Fruit fly (Drosophila melanogaster) whole organism, adult: ENCODE data around the gene CG14963.
A peak's percentile ranks its signal among the peaks of the same experiment; 100 is the strongest.

ENCODE experiments used
- CG11617 ChIP-seq: fragments of 200-800 bp; sonication (Bioruptor generic); optimal IDR thresholded peaks from 2 replicates; lab custom pipeline; 2017; ENCODE audit warnings: mild to moderate bottlenecking, missing biosample characterization, missing genetic modification reagents, missing genetic modification characterization
- CG12768 ChIP-seq: fragments of 200-800 bp; sonication (Bioruptor generic); optimal IDR thresholded peaks from 2 replicates; lab custom pipeline; 2017; ENCODE audit warnings: missing biosample characterization, missing genetic modification characterization, mild to moderate bottlenecking, moderate library complexity, missing genetic modification reagents
- CG14711 ChIP-seq: fragments of 200-800 bp; sonication (Bioruptor generic); optimal IDR thresholded peaks from 2 replicates; lab custom pipeline; 2018; ENCODE audit warnings: missing biosample characterization, mild to moderate bottlenecking, missing genetic modification characterization, moderate library complexity
- CG1620 ChIP-seq: fragments of 200-800 bp; sonication (Bioruptor generic); optimal IDR thresholded peaks from 2 replicates; lab custom pipeline; 2016; ENCODE audit warnings: missing biosample characterization, missing genetic modification characterization
- CG33017 ChIP-seq: fragments of 200-800 bp; sonication (Bioruptor generic); optimal IDR thresholded peaks from 2 replicates; lab custom pipeline; 2018; ENCODE audit warnings: missing biosample characterization, mild to moderate bottlenecking, missing genetic modification characterization, moderate library complexity
- CG5204 ChIP-seq: fragments of 200-800 bp; sonication (Bioruptor generic); optimal IDR thresholded peaks from 2 replicates; lab custom pipeline; 2016; ENCODE audit warnings: missing biosample characterization, missing genetic modification characterization
- CG7045 ChIP-seq: fragments of 200-800 bp; sonication (Bioruptor generic); optimal IDR thresholded peaks from 2 replicates; lab custom pipeline; 2017; ENCODE audit warnings: missing biosample characterization, mild to moderate bottlenecking, missing genetic modification characterization
- CG7101 ChIP-seq: fragments of 200-800 bp; sonication (Bioruptor generic); optimal IDR thresholded peaks from 2 replicates; lab custom pipeline; 2018; ENCODE audit warnings: missing biosample characterization, mild to moderate bottlenecking, missing genetic modification characterization, moderate library complexity
- Clk ChIP-seq: fragments of 200-800 bp; sonication (Bioruptor generic); optimal IDR thresholded peaks from 2 replicates; lab custom pipeline; 2017; ENCODE audit warnings: missing biosample characterization, missing genetic modification characterization
- Crg-1 ChIP-seq: fragments of 200-800 bp; sonication (Bioruptor generic); optimal IDR thresholded peaks from 2 replicates; lab custom pipeline; 2016; ENCODE audit warnings: missing biosample characterization, missing genetic modification characterization
- Hr96 ChIP-seq: fragments of 200-800 bp; sonication (Bioruptor generic); optimal IDR thresholded peaks from 2 replicates; lab custom pipeline; 2016; ENCODE audit warnings: missing biosample characterization, missing genetic modification characterization
- Mnt ChIP-seq: fragments of 200-800 bp; sonication (Bioruptor generic); optimal IDR thresholded peaks from 2 replicates; lab custom pipeline; 2016; ENCODE audit warnings: missing biosample characterization, mild to moderate bottlenecking, missing genetic modification characterization
- bab1 ChIP-seq: fragments of 200-800 bp; sonication (Bioruptor generic); optimal IDR thresholded peaks from 3 replicates; lab custom pipeline; 2019; ENCODE audit warnings: missing biosample characterization, mild to moderate bottlenecking, missing genetic modification characterization, moderate library complexity
- cic ChIP-seq: fragments of 200-800 bp; sonication (Bioruptor generic); optimal IDR thresholded peaks from 2 replicates; lab custom pipeline; 2017; ENCODE audit warnings: missing biosample characterization, mild to moderate bottlenecking, missing genetic modification characterization, moderate library complexity
- cnc ChIP-seq, 2 experiments: fragments of >200 bp; optimal IDR thresholded peaks; 2 replicates each; lab custom pipeline; 2017
- kay ChIP-seq: fragments of 200-800 bp; sonication (Bioruptor generic); peaks from one replicate; lab custom pipeline; 2016; ENCODE audit warnings: missing biosample characterization, missing genetic modification characterization, borderline replicate concordance
- ovo ChIP-seq: fragments of 200-800 bp; sonication (Bioruptor generic); optimal IDR thresholded peaks from 2 replicates; lab custom pipeline; 2016; ENCODE audit warnings: missing biosample characterization, missing genetic modification characterization
- pad ChIP-seq: fragments of 200-800 bp; sonication (Bioruptor generic); optimal IDR thresholded peaks from 3 replicates; lab custom pipeline; 2017; ENCODE audit warnings: missing biosample characterization, missing genetic modification characterization, mild to moderate bottlenecking, moderate library complexity, missing genetic modification reagents
- tj ChIP-seq: fragments of 200-800 bp; sonication (Bioruptor generic); optimal IDR thresholded peaks from 3 replicates; lab custom pipeline; 2017; ENCODE audit warnings: missing biosample characterization, mild to moderate bottlenecking, missing genetic modification characterization, moderate library complexity
- toe ChIP-seq: fragments of 200-800 bp; sonication (Bioruptor generic); optimal IDR thresholded peaks from 2 replicates; lab custom pipeline; 2016; ENCODE audit warnings: missing biosample characterization, missing genetic modification characterization

CG14963 gene

dm6 chr3L:3164951-3165350 lies 7.4 kb downstream of the CG14963 start, which contains the start of gene CG32280:
Gene CG32280, plus strand, starts transcription at chr3L:3165181.
- TF ChIP-seq CG7045 (GFP tag; lab: Kevin White, UChicago) (no peak), CG1620 (GFP tag; lab: Kevin White, UChicago) (no peak), tj (GFP tag; lab: Kevin White, UChicago) (no peak), CG5204 (GFP tag; lab: Kevin White, UChicago) (no peak), CG12768 (GFP tag; lab: Kevin White, UChicago) (no peak), CG14711 (tag; lab: Kevin White, UChicago) (no peak), kay (GFP tag; lab: Kevin White, UChicago) (no peak), ovo (GFP tag; lab: Kevin White, UChicago) (peak; percentile 39), bab1 (peak; percentile 60), cnc (optimal IDR thresholded peaks at IDR 0.05; lab: Kevin White, UChicago) (no peak), Mnt (GFP tag; lab: Kevin White, UChicago) (peak; percentile 30), pad (GFP tag; lab: Kevin White, UChicago) (no peak), Crg-1 (GFP tag; lab: Kevin White, UChicago) (peak; percentile 57), Hr96 (GFP tag; lab: Kevin White, UChicago) (no peak), CG33017 (tag; lab: Kevin White, UChicago) (no peak), Clk (GFP tag; lab: Kevin White, UChicago) (no peak), toe (GFP tag; lab: Kevin White, UChicago) (no peak), CG11617 (GFP tag; lab: Kevin White, UChicago) (peak; percentile 19), CG7101 (peak; percentile 10), cic (GFP tag; lab: Kevin White, UChicago) (peak; percentile 17)

dm6 chr3L:3162584-3162983 lies 9.8 kb downstream of the CG14963 start:
- no peak for TF ChIP-seq cic (GFP tag; lab: Kevin White, UChicago)
- TF ChIP-seq CG11617 (GFP tag; lab: Kevin White, UChicago), result no peak
- no peak for TF ChIP-seq Hr96 (GFP tag; lab: Kevin White, UChicago)
- TF ChIP-seq cnc (optimal IDR thresholded peaks at IDR 0.05; lab: Kevin White, UChicago), result no peak
- no peak for TF ChIP-seq kay (GFP tag; lab: Kevin White, UChicago)
- TF ChIP-seq CG7045 (GFP tag; lab: Kevin White, UChicago), result no peak
- TF ChIP-seq CG7101, result no peak
- no peak for TF ChIP-seq bab1
- no peak for TF ChIP-seq toe (GFP tag; lab: Kevin White, UChicago)
- no peak for TF ChIP-seq CG1620 (GFP tag; lab: Kevin White, UChicago)
- no peak for TF ChIP-seq CG14711 (tag; lab: Kevin White, UChicago)
- no peak for TF ChIP-seq tj (GFP tag; lab: Kevin White, UChicago)
- TF ChIP-seq CG12768 (GFP tag; lab: Kevin White, UChicago), result no peak
- TF ChIP-seq CG5204 (GFP tag; lab: Kevin White, UChicago), result no peak

- TF ChIP-seq CG14711 (tag; lab: Kevin White, UChicago) (no peak), pad (GFP tag; lab: Kevin White, UChicago) (no peak), cic (GFP tag; lab: Kevin White, UChicago) (no peak), CG7045 (GFP tag; lab: Kevin White, UChicago) (no peak), CG11617 (GFP tag; lab: Kevin White, UChicago) (no peak), ovo (GFP tag; lab: Kevin White, UChicago) (no peak), tj (GFP tag; lab: Kevin White, UChicago) (no peak), Clk (GFP tag; lab: Kevin White, UChicago) (no peak), CG1620 (GFP tag; lab: Kevin White, UChicago) (no peak), bab1 (no peak), Mnt (GFP tag; lab: Kevin White, UChicago) (no peak)
Measured at dm6 chr3L:3161968-3162367, 10.4 kb downstream of the CG14963 start, which contains the start of gene rasp. Gene rasp, plus strand, starts transcription at chr3L:3162180.

dm6 chr3L:3159309-3160194 lies 12.8 kb downstream of the CG14963 start, which contains the start of the genes ND-30 and CG15812:
Gene ND-30, minus strand, starts transcription at chr3L:3159578.
Gene CG15812, plus strand, starts transcription at chr3L:3159991.
- no peak for TF ChIP-seq CG12768 (GFP tag; lab: Kevin White, UChicago)
- TF ChIP-seq CG11617 (GFP tag; lab: Kevin White, UChicago), result peak; percentile 53
- peak; percentile 29 for TF ChIP-seq CG1620 (GFP tag; lab: Kevin White, UChicago)
- TF ChIP-seq CG14711 (tag; lab: Kevin White, UChicago), result peak; percentile 94
- no peak for TF ChIP-seq CG7045 (GFP tag; lab: Kevin White, UChicago)
- no peak for TF ChIP-seq Clk (GFP tag; lab: Kevin White, UChicago)
- TF ChIP-seq tj (GFP tag; lab: Kevin White, UChicago), result peak; percentile 15
- no peak for TF ChIP-seq bab1
- peak; percentile 34 for TF ChIP-seq CG7101
- no peak for TF ChIP-seq Hr96 (GFP tag; lab: Kevin White, UChicago)
- TF ChIP-seq toe (GFP tag; lab: Kevin White, UChicago), result no peak
- no peak for TF ChIP-seq kay (GFP tag; lab: Kevin White, UChicago)
- no peak for TF ChIP-seq Mnt (GFP tag; lab: Kevin White, UChicago)
- no peak for TF ChIP-seq cnc (optimal IDR thresholded peaks at IDR 0.05; lab: Kevin White, UChicago)
- peak; percentile 31 for TF ChIP-seq Crg-1 (GFP tag; lab: Kevin White, UChicago)

dm6 chr3L:3157651-3158050 lies 14.7 kb downstream of the CG14963 start:
- TF ChIP-seq bab1, result no peak
- no peak for TF ChIP-seq Clk (GFP tag; lab: Kevin White, UChicago)
- TF ChIP-seq CG1620 (GFP tag; lab: Kevin White, UChicago), result no peak
- TF ChIP-seq CG7101, result no peak
- no peak for TF ChIP-seq Mnt (GFP tag; lab: Kevin White, UChicago)
- TF ChIP-seq cnc (optimal IDR thresholded peaks at IDR 0.05; lab: Kevin White, UChicago), result no peak
- no peak for TF ChIP-seq ovo (GFP tag; lab: Kevin White, UChicago)
- TF ChIP-seq toe (GFP tag; lab: Kevin White, UChicago), result no peak
- TF ChIP-seq cic (GFP tag; lab: Kevin White, UChicago), result no peak
- no peak for TF ChIP-seq Crg-1 (GFP tag; lab: Kevin White, UChicago)
- no peak for TF ChIP-seq tj (GFP tag; lab: Kevin White, UChicago)
- no peak for TF ChIP-seq CG33017 (tag; lab: Kevin White, UChicago)
- TF ChIP-seq CG11617 (GFP tag; lab: Kevin White, UChicago), result no peak
- TF ChIP-seq CG5204 (GFP tag; lab: Kevin White, UChicago), result no peak
- no peak for TF ChIP-seq Hr96 (GFP tag; lab: Kevin White, UChicago)
